Fruit fly (Drosophila melanogaster) whole organism, embryonic: ENCODE data around the gene be.

ENCODE experiments used
- Abd-B ChIP-seq: fragments of 200-800 bp; sonication (Bioruptor generic); optimal IDR thresholded peaks from 2 replicates; lab custom pipeline; 2018; ENCODE audit warnings: missing biosample characterization, mild to moderate bottlenecking, missing genetic modification characterization, moderate library complexity
- Adf1 ChIP-seq: fragments of 200-800 bp; sonication (Bioruptor generic); IDR thresholded peaks from 2 replicates; pipeline ENCODE4 v1.3.6; 2022; ENCODE audit warnings: missing biosample characterization, missing genetic modification characterization
- B-H1 ChIP-seq: fragments of 200-800 bp; sonication (Bioruptor generic); IDR thresholded peaks from 3 replicates; pipeline ENCODE4 v1.3.6; 2022; ENCODE audit warnings: missing biosample characterization, missing genetic modification characterization
- CG10209 ChIP-seq: fragments of 200-800 bp; sonication (Bioruptor generic); optimal IDR thresholded peaks from 3 replicates; lab custom pipeline; 2017; ENCODE audit warnings: missing biosample characterization, mild to moderate bottlenecking, missing genetic modification characterization, missing genetic modification reagents
- CG10543 ChIP-seq: fragments of 200-800 bp; sonication (Bioruptor generic); optimal IDR thresholded peaks from 3 replicates; lab custom pipeline; 2017; ENCODE audit warnings: missing biosample characterization, mild to moderate bottlenecking, missing genetic modification characterization, moderate library complexity
- CG10979 ChIP-seq: fragments of 200-800 bp; sonication (Bioruptor generic); optimal IDR thresholded peaks from 2 replicates; lab custom pipeline; 2018; ENCODE audit warnings: missing biosample characterization, mild to moderate bottlenecking, missing genetic modification characterization, moderate library complexity
- CG11456 ChIP-seq: fragments of 200-800 bp; sonication (Bioruptor generic); IDR thresholded peaks from 3 replicates; pipeline ENCODE4 v1.3.6; 2022; ENCODE audit warnings: missing biosample characterization, missing genetic modification characterization
- CG12236 ChIP-seq: fragments of 200-800 bp; sonication (Bioruptor generic); optimal IDR thresholded peaks from 2 replicates; lab custom pipeline; 2016; ENCODE audit warnings: missing biosample characterization, missing genetic modification characterization
- CG12391 ChIP-seq: fragments of 200-800 bp; sonication (Bioruptor generic); optimal IDR thresholded peaks from 3 replicates; lab custom pipeline; 2018; ENCODE audit warnings: missing biosample characterization, mild to moderate bottlenecking, missing genetic modification characterization, moderate library complexity
- CG12942 ChIP-seq: fragments of 200-800 bp; sonication (Bioruptor generic); optimal IDR thresholded peaks from 3 replicates; lab custom pipeline; 2016; ENCODE audit warnings: missing biosample characterization, missing genetic modification characterization
- CG14441 ChIP-seq: fragments of 200-800 bp; sonication (Bioruptor generic); IDR thresholded peaks from 2 replicates; pipeline ENCODE4 v1.3.6; 2022; ENCODE audit warnings: missing biosample characterization, missing genetic modification characterization
- CG14710 ChIP-seq: fragments of 200-800 bp; sonication (Bioruptor generic); optimal IDR thresholded peaks from 3 replicates; lab custom pipeline; 2019; ENCODE audit warnings: missing biosample characterization, mild to moderate bottlenecking, missing genetic modification characterization, moderate library complexity
- CG15073 ChIP-seq: fragments of 200-800 bp; sonication (Bioruptor generic); optimal IDR thresholded peaks from 2 replicates; lab custom pipeline; 2016; ENCODE audit warnings: missing biosample characterization, missing genetic modification characterization
- CG16815 ChIP-seq: fragments of 200-800 bp; sonication (Bioruptor generic); optimal IDR thresholded peaks from 3 replicates; lab custom pipeline; 2017; ENCODE audit warnings: missing biosample characterization, mild to moderate bottlenecking, missing genetic modification characterization
- CG17361 ChIP-seq: fragments of 200-800 bp; sonication (Bioruptor generic); IDR thresholded peaks from 3 replicates; pipeline ENCODE4 v1.3.6; 2022; ENCODE audit warnings: missing biosample characterization, missing genetic modification characterization
- CG17912 ChIP-seq: fragments of 200-800 bp; sonication (Bioruptor generic); optimal IDR thresholded peaks from 2 replicates; lab custom pipeline; 2018; ENCODE audit warnings: missing biosample characterization, mild to moderate bottlenecking, missing genetic modification characterization
- CG1832 ChIP-seq: fragments of 200-800 bp; sonication (Bioruptor generic); optimal IDR thresholded peaks from 2 replicates; lab custom pipeline; 2017; ENCODE audit warnings: missing biosample characterization, mild to moderate bottlenecking, missing genetic modification characterization, inconsistent platforms
- CG2202 ChIP-seq: fragments of 200-800 bp; sonication (Bioruptor generic); optimal IDR thresholded peaks from 2 replicates; lab custom pipeline; 2018; ENCODE audit warnings: missing biosample characterization, mild to moderate bottlenecking, missing genetic modification characterization
- CG30403 ChIP-seq: fragments of 200-800 bp; sonication (Bioruptor generic); optimal IDR thresholded peaks from 3 replicates; lab custom pipeline; 2016; ENCODE audit warnings: missing biosample characterization, missing genetic modification characterization
- CG4328 ChIP-seq: fragments of 200-800 bp; sonication (Bioruptor generic); optimal IDR thresholded peaks from 3 replicates; lab custom pipeline; 2017; ENCODE audit warnings: missing biosample characterization, missing genetic modification reagents, missing genetic modification characterization
- CG6689 ChIP-seq: fragments of 200-800 bp; sonication (Bioruptor generic); IDR thresholded peaks from 2 replicates; pipeline ENCODE4 v1.3.6; 2022; ENCODE audit warnings: missing biosample characterization, missing genetic modification characterization
- CG6791 ChIP-seq: fragments of 200-800 bp; sonication (Bioruptor generic); IDR thresholded peaks from 3 replicates; pipeline ENCODE4 v1.3.6; 2022; ENCODE audit warnings: missing biosample characterization, missing genetic modification characterization; ENCODE audit not compliant: partially characterized antibody
- CG6854 ChIP-seq: fragments of 200-800 bp; sonication (Bioruptor generic); optimal IDR thresholded peaks from 3 replicates; lab custom pipeline; 2017; ENCODE audit warnings: missing biosample characterization, mild to moderate bottlenecking, missing genetic modification characterization
- CG7372 ChIP-seq: fragments of 200-800 bp; sonication (Bioruptor generic); IDR thresholded peaks from 2 replicates; pipeline ENCODE4 v1.3.6; 2022; ENCODE audit warnings: missing biosample characterization, missing genetic modification characterization
- CG8281 ChIP-seq: fragments of 200-800 bp; sonication (Bioruptor generic); optimal IDR thresholded peaks from 2 replicates; lab custom pipeline; 2018; ENCODE audit warnings: missing biosample characterization, mild to moderate bottlenecking, missing genetic modification characterization, moderate library complexity
- CG8765 ChIP-seq: fragments of 200-800 bp; sonication (Bioruptor generic); IDR thresholded peaks from 2 replicates; pipeline ENCODE4 v1.3.6; 2022; ENCODE audit warnings: missing biosample characterization, missing genetic modification characterization
- Fer2 ChIP-seq: fragments of 200-800 bp; sonication (Bioruptor generic); optimal IDR thresholded peaks from 2 replicates; lab custom pipeline; 2018; ENCODE audit warnings: missing biosample characterization, mild to moderate bottlenecking, missing genetic modification characterization, moderate library complexity
- H2.0 ChIP-seq: fragments of 200-800 bp; sonication (Bioruptor generic); IDR thresholded peaks from 2 replicates; pipeline ENCODE4 v1.3.6; 2022; ENCODE audit warnings: missing biosample characterization, missing genetic modification characterization
- HLH4C ChIP-seq: fragments of 200-800 bp; sonication (Bioruptor generic); IDR thresholded peaks from 3 replicates; pipeline ENCODE4 v1.3.6; 2022; ENCODE audit warnings: missing biosample characterization, missing genetic modification characterization; ENCODE audit not compliant: partially characterized antibody
- Hey ChIP-seq: fragments of 200-800 bp; sonication (Bioruptor generic); optimal IDR thresholded peaks from 3 replicates; lab custom pipeline; 2018; ENCODE audit warnings: missing biosample characterization, mild to moderate bottlenecking, missing genetic modification characterization
- Hr78 ChIP-seq, 2 experiments: fragments of 200-800 bp in 1 of 2; fragments of >200 bp in 1 of 2; sonication (Bioruptor generic) in 1 of 2; optimal IDR thresholded peaks; 2 replicates each; lab custom pipeline; 2017 to 2019; ENCODE audit warnings: missing biosample characterization in 2 of 2, missing genetic modification characterization in 2 of 2, mild to moderate bottlenecking in 1 of 2, moderate library complexity in 1 of 2
- MESR4 ChIP-seq: fragments of 200-800 bp; sonication (Bioruptor generic); optimal IDR thresholded peaks from 2 replicates; lab custom pipeline; 2018; ENCODE audit warnings: missing biosample characterization, mild to moderate bottlenecking, missing genetic modification characterization, moderate library complexity
- Optix ChIP-seq: fragments of 200-800 bp; sonication (Bioruptor generic); IDR thresholded peaks from 3 replicates; pipeline ENCODE4 v1.3.6; 2022; ENCODE audit warnings: missing biosample characterization, missing genetic modification characterization
- Spps ChIP-seq: fragments of 200-800 bp; sonication (Bioruptor generic); optimal IDR thresholded peaks from 2 replicates; lab custom pipeline; 2018; ENCODE audit warnings: missing biosample characterization, mild to moderate bottlenecking, missing genetic modification characterization
- Taf1 ChIP-seq: fragments of 200-800 bp; sonication (Bioruptor generic); IDR thresholded peaks from 2 replicates; pipeline ENCODE4 v1.3.6; 2022; ENCODE audit warnings: missing biosample characterization, missing genetic modification characterization
- Usf ChIP-seq: fragments of 200-800 bp; sonication (Bioruptor generic); optimal IDR thresholded peaks from 2 replicates; lab custom pipeline; 2017; ENCODE audit warnings: missing genotype, missing biosample characterization, missing genetic modification characterization
- ash1 ChIP-seq: fragments of 200-800 bp; sonication (Bioruptor generic); optimal IDR thresholded peaks from 2 replicates; lab custom pipeline; 2018; ENCODE audit warnings: missing biosample characterization, mild to moderate bottlenecking, missing genetic modification characterization
- bab2 ChIP-seq: fragments of 200-800 bp; sonication (Bioruptor generic); optimal IDR thresholded peaks from 2 replicates; lab custom pipeline; 2016; ENCODE audit warnings: missing biosample characterization, missing genetic modification characterization
- chif ChIP-seq, 2 experiments: fragments of 200-800 bp; sonication (Bioruptor generic); optimal IDR thresholded peaks; 3 replicates each; lab custom pipeline; 2016; ENCODE audit warnings: missing biosample characterization in 2 of 2, missing genetic modification characterization in 2 of 2
- eyg ChIP-seq: fragments of 200-800 bp; sonication (Bioruptor generic); optimal IDR thresholded peaks from 3 replicates; lab custom pipeline; 2016; ENCODE audit warnings: missing biosample characterization, missing genetic modification characterization
- grn ChIP-seq: fragments of 200-800 bp; sonication (Bioruptor generic); optimal IDR thresholded peaks from 3 replicates; lab custom pipeline; 2017; ENCODE audit warnings: missing biosample characterization, missing genetic modification characterization
- jigr1 ChIP-seq: fragments of 200-800 bp; sonication (Bioruptor generic); IDR thresholded peaks from 3 replicates; pipeline ENCODE4 v1.3.6; 2022; ENCODE audit warnings: missing biosample characterization, missing genetic modification characterization
- kah ChIP-seq: fragments of 200-800 bp; sonication (Bioruptor generic); optimal IDR thresholded peaks from 2 replicates; lab custom pipeline; 2018; ENCODE audit warnings: missing biosample characterization, mild to moderate bottlenecking, missing genetic modification characterization
- lilli ChIP-seq: fragments of 200-800 bp; sonication (Bioruptor generic); optimal IDR thresholded peaks from 3 replicates; lab custom pipeline; 2016; ENCODE audit warnings: missing biosample characterization, missing genetic modification characterization
- mam ChIP-seq: fragments of 200-800 bp; sonication (Bioruptor generic); optimal IDR thresholded peaks from 3 replicates; lab custom pipeline; 2016; ENCODE audit warnings: missing biosample characterization, missing genetic modification characterization
- nom ChIP-seq: fragments of 200-800 bp; sonication (Bioruptor generic); optimal IDR thresholded peaks from 2 replicates; lab custom pipeline; 2017; ENCODE audit warnings: missing biosample characterization, missing genetic modification characterization, mild to moderate bottlenecking, moderate library complexity, missing genetic modification reagents
- pum ChIP-seq: fragments of 200-800 bp; sonication (Bioruptor generic); optimal IDR thresholded peaks from 2 replicates; lab custom pipeline; 2016; ENCODE audit warnings: missing biosample characterization, missing genetic modification characterization
- salm ChIP-seq: fragments of 200-800 bp; sonication (Bioruptor generic); optimal IDR thresholded peaks from 2 replicates; lab custom pipeline; 2018; ENCODE audit warnings: missing biosample characterization, mild to moderate bottlenecking, missing genetic modification characterization
- sisA ChIP-seq: fragments of 200-800 bp; sonication (Bioruptor generic); IDR thresholded peaks from 2 replicates; pipeline ENCODE4 v1.3.6; 2022; ENCODE audit warnings: missing biosample characterization, missing genetic modification characterization

Gene be

DNA sequence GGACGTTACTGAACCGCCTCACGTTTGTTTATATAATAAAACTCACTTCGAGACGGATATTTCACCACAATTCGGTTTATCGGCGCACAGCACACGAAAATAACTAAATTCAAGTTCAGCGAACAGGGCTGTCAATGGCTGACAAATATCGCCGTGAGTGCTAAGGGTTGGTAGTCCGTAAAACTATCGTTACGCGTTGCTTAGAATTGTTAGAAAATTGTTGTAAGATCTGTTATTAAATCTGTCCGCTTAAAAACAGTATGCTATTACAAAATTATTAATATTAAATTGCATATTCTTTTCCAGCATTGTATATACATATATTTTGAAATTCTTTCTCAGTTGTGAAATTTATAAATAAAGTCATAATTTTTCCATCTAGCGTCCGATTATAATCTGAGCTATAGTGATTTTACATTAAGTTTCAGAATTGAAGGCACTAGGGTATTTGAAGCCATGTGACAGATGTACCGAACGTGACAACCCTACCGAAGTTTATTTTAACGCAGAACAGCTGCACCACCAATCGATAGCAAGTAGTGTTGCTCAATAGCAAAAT, 60.4 kb downstream of the be start, which contains the start of gene Cox17 (continued):
- TF ChIP-seq Taf1 (GFP tag; lab: Robert Waterston, UW) (peak; percentile 18; the same call in 1 of the 2 replicates), salm (tag; lab: Kevin White, UChicago) (peak; percentile 6), H2.0 (peak; percentile 15; the same call in 1 of the 2 replicates), Hey (tag; lab: Kevin White, UChicago) (peak; percentile 36), CG6791 (peak; percentile 64; the same call in 2 of the 3 replicates), Spps (tag; lab: Kevin White, UChicago) (peak; percentile 50), pum (peak; percentile 64), sisA (GFP tag; lab: Robert Waterston, UW) (peak; percentile 69), CG6854 (GFP tag; lab: Kevin White, UChicago) (peak; percentile 46), CG2202 (tag; lab: Kevin White, UChicago) (peak; percentile 32), CG8281 (tag; lab: Kevin White, UChicago) (peak; percentile 65), mam (peak; percentile 78), CG16815 (GFP tag; lab: Kevin White, UChicago) (peak; percentile 83), CG8765 (no peak), CG15073 (peak; percentile 18), CG1832 (no peak), kah (GFP tag; lab: Kevin White, UChicago) (peak; percentile 45), CG10209 (GFP tag; lab: Kevin White, UChicago) (peak; percentile 86), HLH4C (GFP tag; lab: Robert Waterston, UW) (peak; percentile 69), Adf1 (no peak), Optix (GFP tag; lab: Robert Waterston, UW) (peak; percentile 44; the same call in 1 of the 3 replicates), CG12236 (GFP tag; lab: Kevin White, UChicago) (peak; percentile 13), CG17912 (GFP tag; lab: Kevin White, UChicago) (no peak), eyg (GFP tag; lab: Kevin White, UChicago) (no peak), CG12391 (tag; lab: Kevin White, UChicago) (peak; percentile 88), Usf (GFP tag; lab: Kevin White, UChicago) (peak; percentile 69), Abd-B (GFP tag; lab: Kevin White, UChicago) (peak; percentile 82), Fer2 (tag; lab: Kevin White, UChicago) (peak; percentile 38), CG17361 (GFP tag; lab: Robert Waterston, UW) (peak; percentile 94), nom (peak; percentile 53), CG14710 (tag; lab: Kevin White, UChicago) (peak; percentile 89), grn (GFP tag; lab: Kevin White, UChicago) (peak; percentile 15), MESR4 (GFP tag; lab: Kevin White, UChicago) (no peak), CG12942 (peak; percentile 72), lilli (peak; percentile 85), CG6689 (GFP tag; lab: Robert Waterston, UW) (peak; percentile 74), CG10979 (tag; lab: Kevin White, UChicago) (peak; percentile 79), CG30403 (GFP tag; lab: Kevin White, UChicago) (peak; percentile 93), CG7372 (GFP tag; lab: Robert Waterston, UW) (peak; percentile 57), CG10543 (peak; percentile 90), ash1 (GFP tag; lab: Kevin White, UChicago) (no peak), CG4328 (GFP tag; lab: Kevin White, UChicago) (peak; percentile 81), bab2 (GFP tag; lab: Kevin White, UChicago) (peak; percentile 61), B-H1 (GFP tag; lab: Robert Waterston, UW) (peak; percentile 53; the same call in 2 of the 3 replicates), chif (GFP tag; optimal IDR thresholded peaks at IDR 0.05; lab: Kevin White, UChicago) (peak; percentile 27 to 78), CG11456 (peak; percentile 75; the same call in 2 of the 3 replicates), jigr1 (peak; percentile 68; the same call in 1 of the 3 replicates), Hr78 (GFP tag; optimal IDR thresholded peaks at IDR 0.05; lab: Kevin White, UChicago) (peak in 1 of 2 experiments; percentile 40), CG14441 (GFP tag; lab: Robert Waterston, UW) (peak; percentile 70)
